Fruit fly (Drosophila melanogaster) ovary, adult (tissue): ENCODE measurements around the gene CG42269.

Experiments
- CG17801 ChIP-seq: fragments of 200-800 bp; optimal IDR thresholded peaks from 2 replicates; lab custom pipeline; 2019; ENCODE audit warnings: missing biosample characterization, mild to moderate bottlenecking, missing genetic modification characterization, moderate library complexity; ENCODE audit not compliant: partially characterized antibody

Gene CG42269

dm6 chr3L:6108264-6109060 lies 42.4 kb downstream of the CG42269 start:
- TF ChIP-seq CG17801 (GFP tag; lab: Kevin White, UChicago): no peak

dm6 chr3L:6110673-6111449 lies 44.8 kb downstream of the CG42269 start:
- TF ChIP-seq CG17801 (GFP tag; lab: Kevin White, UChicago): no peak

DNA sequence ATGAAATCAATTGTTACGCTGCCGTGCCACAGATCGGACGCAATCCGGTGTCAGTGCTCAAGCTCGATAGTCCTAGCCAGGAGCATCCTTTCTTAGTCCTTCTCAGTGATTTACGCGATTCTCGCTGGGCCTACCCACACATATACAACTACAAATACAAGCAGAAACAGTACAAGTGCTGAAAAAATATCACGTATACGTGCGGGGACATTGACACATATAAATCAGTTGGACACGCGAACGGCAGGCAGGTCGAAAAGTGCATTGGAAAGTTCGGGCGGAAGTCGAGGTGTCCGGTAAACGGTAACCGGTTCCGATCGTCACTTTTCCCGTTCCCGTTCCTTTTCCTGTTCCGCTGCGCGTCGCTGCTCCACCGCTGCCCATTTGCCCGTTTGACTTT lies 45.4 kb downstream of the CG42269 start:
- TF ChIP-seq CG17801 (GFP tag; lab: Kevin White, UChicago): no peak

DNA sequence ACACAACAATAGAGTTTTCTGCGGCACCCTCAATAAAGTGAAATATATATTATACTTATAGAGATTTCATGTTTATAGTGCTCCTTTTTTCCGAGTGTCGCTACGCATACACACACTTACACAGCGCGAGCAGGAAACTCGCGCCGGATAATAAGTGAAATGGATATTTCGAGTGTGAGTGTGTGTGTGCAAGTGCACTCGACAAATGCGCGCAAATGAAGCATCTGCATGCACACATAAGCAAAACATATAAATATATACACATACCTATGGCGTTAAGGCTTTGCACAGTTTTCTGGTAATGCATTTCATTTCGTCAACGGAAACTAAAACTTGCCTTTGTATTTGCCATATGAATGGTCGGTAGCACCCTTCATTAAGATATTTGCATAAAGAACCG lies 49.4 kb downstream of the CG42269 start:
- no peak for TF ChIP-seq CG17801 (GFP tag; lab: Kevin White, UChicago)

DNA sequence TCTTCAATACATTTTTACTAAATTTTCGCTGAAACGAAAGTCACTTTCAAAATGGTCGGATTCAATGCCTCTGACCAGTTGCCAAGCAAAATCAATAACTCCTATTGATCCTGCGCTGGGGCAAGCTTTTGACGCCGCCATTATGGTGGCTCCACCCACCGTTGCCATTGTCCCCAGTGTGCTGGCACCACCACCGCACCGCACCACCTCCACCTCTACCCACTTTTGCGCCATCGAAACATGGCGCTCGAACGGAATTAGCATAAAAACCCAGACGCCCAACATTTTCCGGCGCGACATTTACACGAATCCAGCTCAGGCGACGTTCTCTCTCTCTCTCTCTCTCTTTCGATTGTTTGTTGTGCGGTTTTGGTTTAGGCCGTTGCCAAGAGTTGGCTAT lies 50.8 kb downstream of the CG42269 start:
- no peak for TF ChIP-seq CG17801 (GFP tag; lab: Kevin White, UChicago)
